Fruit fly (Drosophila melanogaster): ENCODE measurements around the gene TwdlJ.

TwdlJ gene

dm6 chr3R:26623493-26623956 lies 6.2 kb upstream of the TwdlJ start, which contains the start of gene TwdlB:
TSS of gene TwdlB (minus strand) at chr3R:26623543.
- TF ChIP-seq gl (tag; optimal IDR thresholded peaks at IDR 0.05): no peak
- TF ChIP-seq CG17806 (tag; optimal IDR thresholded peaks at IDR 0.05): no peak
- no peak for TF ChIP-seq CG12605 (GFP tag; IDR thresholded peaks at IDR 0.05)
- no peak for TF ChIP-seq fd96Ca (GFP tag; IDR thresholded peaks at IDR 0.05)
- TF ChIP-seq Ets98B (GFP tag; IDR thresholded peaks at IDR 0.05): no peak
- TF ChIP-seq CG13204 (GFP tag; optimal IDR thresholded peaks at IDR 0.05): no peak
- TF ChIP-seq CG4496 (GFP tag; IDR thresholded peaks at IDR 0.05): no peak
- no peak for TF ChIP-seq EcR (GFP tag; optimal IDR thresholded peaks at IDR 0.05)
- TF ChIP-seq CG34367 (tag; optimal IDR thresholded peaks at IDR 0.05): no peak
- TF ChIP-seq CG15710 (tag; optimal IDR thresholded peaks at IDR 0.05): no peak
- TF ChIP-seq rn (GFP tag; IDR thresholded peaks at IDR 0.05): no peak
- no peak for TF ChIP-seq CG32121 (GFP tag; IDR thresholded peaks at IDR 0.05)
- TF ChIP-seq Pif1B (GFP tag; optimal IDR thresholded peaks at IDR 0.05): no peak
- TF ChIP-seq Pif1A (GFP tag; optimal IDR thresholded peaks at IDR 0.05): no peak
- TF ChIP-seq D1 (tag; optimal IDR thresholded peaks at IDR 0.05): no peak
- TF ChIP-seq CG8301 (tag; optimal IDR thresholded peaks at IDR 0.05): no peak
- no peak for TF ChIP-seq CG8159 (tag; optimal IDR thresholded peaks at IDR 0.05)
- TF ChIP-seq CG14655 (GFP tag; optimal IDR thresholded peaks at IDR 0.05): no peak
- no peak for TF ChIP-seq Snoo (tag; optimal IDR thresholded peaks at IDR 0.05)
- TF ChIP-seq CG10348 (GFP tag; IDR thresholded peaks at IDR 0.05): no peak

dm6 chr3R:26625552-26625951 lies 4.2 kb upstream of the TwdlJ start, which contains the start of gene TwdlL:
TSS of gene TwdlL (minus strand) at chr3R:26625652.
- no peak for TF ChIP-seq CG12605 (GFP tag; IDR thresholded peaks at IDR 0.05)
- no peak for TF ChIP-seq CG14655 (GFP tag; optimal IDR thresholded peaks at IDR 0.05)
- TF ChIP-seq CG8301 (tag; optimal IDR thresholded peaks at IDR 0.05): no peak
- TF ChIP-seq Snoo (tag; optimal IDR thresholded peaks at IDR 0.05): no peak
- no peak for TF ChIP-seq CG34367 (tag; optimal IDR thresholded peaks at IDR 0.05)
- no peak for TF ChIP-seq CG4496 (GFP tag; IDR thresholded peaks at IDR 0.05)
- no peak for TF ChIP-seq rn (GFP tag; IDR thresholded peaks at IDR 0.05)

- TF ChIP-seq CG10348 (GFP tag; IDR thresholded peaks at IDR 0.05): no peak
- no peak for TF ChIP-seq CG12605 (GFP tag; IDR thresholded peaks at IDR 0.05)
- TF ChIP-seq rn (GFP tag; IDR thresholded peaks at IDR 0.05): no peak
- TF ChIP-seq fd96Ca (GFP tag; IDR thresholded peaks at IDR 0.05): no peak
- TF ChIP-seq gl (tag; optimal IDR thresholded peaks at IDR 0.05): no peak
- no peak for TF ChIP-seq Pif1B (GFP tag; optimal IDR thresholded peaks at IDR 0.05)
- TF ChIP-seq Snoo (tag; optimal IDR thresholded peaks at IDR 0.05): no peak
- TF ChIP-seq EcR (GFP tag; optimal IDR thresholded peaks at IDR 0.05): no peak
- TF ChIP-seq CG32121 (GFP tag; IDR thresholded peaks at IDR 0.05): no peak
- TF ChIP-seq CG4496 (GFP tag; IDR thresholded peaks at IDR 0.05): no peak
- no peak for TF ChIP-seq CG34367 (tag; optimal IDR thresholded peaks at IDR 0.05)
- TF ChIP-seq Ets98B (GFP tag; IDR thresholded peaks at IDR 0.05): no peak
- no peak for TF ChIP-seq CG8159 (tag; optimal IDR thresholded peaks at IDR 0.05)
- no peak for TF ChIP-seq CG14655 (GFP tag; optimal IDR thresholded peaks at IDR 0.05)
- no peak for TF ChIP-seq CG8301 (tag; optimal IDR thresholded peaks at IDR 0.05)
- no peak for TF ChIP-seq CG15710 (tag; optimal IDR thresholded peaks at IDR 0.05)
These were observed 3.1 kb upstream of the TwdlJ start, which contains the start of gene TwdlO for dm6 chr3R:26626638-26627037. TSS of gene TwdlO (minus strand) at chr3R:26626738.

dm6 chr3R:26628624-26629023 lies 1.1 kb upstream of the TwdlJ start, which contains the start of gene TwdlK:
TSS of gene TwdlK (minus strand) at chr3R:26628724.
- TF ChIP-seq EcR (GFP tag; optimal IDR thresholded peaks at IDR 0.05) (no peak), fd96Ca (GFP tag; IDR thresholded peaks at IDR 0.05) (no peak), gl (tag; optimal IDR thresholded peaks at IDR 0.05) (no peak), Snoo (tag; optimal IDR thresholded peaks at IDR 0.05) (no peak), CG34367 (tag; optimal IDR thresholded peaks at IDR 0.05) (no peak), CG8301 (tag; optimal IDR thresholded peaks at IDR 0.05) (no peak), CG32121 (GFP tag; IDR thresholded peaks at IDR 0.05) (no peak), CG15710 (tag; optimal IDR thresholded peaks at IDR 0.05) (no peak), Ets98B (GFP tag; IDR thresholded peaks at IDR 0.05) (no peak), Pif1A (GFP tag; optimal IDR thresholded peaks at IDR 0.05) (no peak)

- no peak for TF ChIP-seq D1 (tag; optimal IDR thresholded peaks at IDR 0.05)
- no peak for TF ChIP-seq CG34367 (tag; optimal IDR thresholded peaks at IDR 0.05)
- TF ChIP-seq Snoo (tag; optimal IDR thresholded peaks at IDR 0.05): no peak
- no peak for TF ChIP-seq CG8301 (tag; optimal IDR thresholded peaks at IDR 0.05)
- TF ChIP-seq fd96Ca (GFP tag; IDR thresholded peaks at IDR 0.05): no peak
- no peak for TF ChIP-seq CG4496 (GFP tag; IDR thresholded peaks at IDR 0.05)
- TF ChIP-seq CG17806 (tag; optimal IDR thresholded peaks at IDR 0.05): no peak
- no peak for TF ChIP-seq Pif1B (GFP tag; optimal IDR thresholded peaks at IDR 0.05)
- TF ChIP-seq CG10348 (GFP tag; IDR thresholded peaks at IDR 0.05): no peak
- no peak for TF ChIP-seq CG13204 (GFP tag; optimal IDR thresholded peaks at IDR 0.05)
- TF ChIP-seq CG14655 (GFP tag; optimal IDR thresholded peaks at IDR 0.05): no peak
- TF ChIP-seq gl (tag; optimal IDR thresholded peaks at IDR 0.05): no peak
- TF ChIP-seq rn (GFP tag; IDR thresholded peaks at IDR 0.05): no peak
- no peak for TF ChIP-seq EcR (GFP tag; optimal IDR thresholded peaks at IDR 0.05)
These were observed 1.7 kb downstream of the TwdlJ start, which contains the start of gene TwdlN for dm6 chr3R:26631334-26631919. TSS of gene TwdlN (plus strand) at chr3R:26631869.

dm6 chr3R:26633010-26633409 lies 3.3 kb downstream of the TwdlJ start:
- TF ChIP-seq CG9948 (tag; optimal IDR thresholded peaks at IDR 0.05) (no peak), Ets98B (GFP tag; IDR thresholded peaks at IDR 0.05) (no peak), CG8301 (tag; optimal IDR thresholded peaks at IDR 0.05) (no peak), EcR (GFP tag; optimal IDR thresholded peaks at IDR 0.05) (no peak), Pif1B (GFP tag; optimal IDR thresholded peaks at IDR 0.05) (no peak)

All from whole organism, pupa.